Worm (Caenorhabditis elegans) whole organism, L4 larva: ENCODE results near the gene F54D8.6.

ENCODE experiments used
- D1046.2 ChIP-seq: fragments of 200-800 bp; sonication (Bioruptor generic); IDR thresholded peaks from 2 replicates; pipeline ENCODE4 v1.3.6; 2022; ENCODE audit warnings: missing genetic modification characterization, missing compliant biosample characterization
- F10B5.3 ChIP-seq: sonication (generic microtip); optimal IDR thresholded peaks from 2 replicates; lab custom pipeline; 2016; ENCODE audit warnings: mild to moderate bottlenecking, missing genetic modification characterization, missing compliant biosample characterization
- T26A8.4 ChIP-seq: fragments of 200-800 bp; sonication (Bioruptor generic); IDR thresholded peaks from 2 replicates; pipeline ENCODE4 v1.3.6; 2022; ENCODE audit warnings: missing genetic modification characterization, missing compliant biosample characterization
- Y105C5A.15 ChIP-seq: fragments of 200-800 bp; sonication (Bioruptor generic); IDR thresholded peaks from 2 replicates; pipeline ENCODE4 v1.3.6; 2022; ENCODE audit warnings: missing genetic modification characterization, missing compliant biosample characterization
- ZK337.2 ChIP-seq: fragments of 200-800 bp; sonication (Bioruptor generic); IDR thresholded peaks from 2 replicates; pipeline ENCODE4 v1.3.6; 2022; ENCODE audit warnings: missing genetic modification reagents, missing genetic modification characterization, missing compliant biosample characterization
- aha-1 ChIP-seq: fragments of 150-350 bp; peaks from one replicate; lab custom pipeline; 2014; ENCODE audit warnings: missing biosample characterization, missing genetic modification characterization
- ama-1 ChIP-seq: fragments of 150-350 bp; optimal IDR thresholded peaks from 2 replicates; lab custom pipeline; 2014; ENCODE audit warnings: inconsistent platforms, mixed read lengths
- arid-1 ChIP-seq: fragments of 200-800 bp; sonication (Bioruptor generic); conservative IDR thresholded peaks from 2 replicates; pipeline ENCODE4 v1.3.6; 2022; ENCODE audit warnings: missing genetic modification reagents, missing genetic modification characterization, missing compliant biosample characterization
- ceh-20 ChIP-seq: fragments of 200-800 bp; sonication (Bioruptor generic); IDR thresholded peaks from 2 replicates; pipeline ENCODE4 v1.3.6; 2022; ENCODE audit warnings: missing genetic modification reagents, missing genetic modification characterization, missing compliant biosample characterization
- daf-16 ChIP-seq, 3 experiments: sonication (generic microtip); optimal IDR thresholded peaks; 2 replicates each; lab custom pipeline; 2016 to 2017; ENCODE audit warnings: missing genetic modification characterization in 3 of 3, missing genetic modification reagents in 3 of 3, mild to moderate bottlenecking in 2 of 3, missing compliant biosample characterization in 2 of 3, missing biosample characterization in 1 of 3, moderate library complexity in 1 of 3
- dmd-6 ChIP-seq: fragments of 200-800 bp; sonication (Bioruptor generic); IDR thresholded peaks from 2 replicates; pipeline ENCODE4 v1.3.6; 2022; ENCODE audit warnings: missing genetic modification reagents, missing genetic modification characterization, missing compliant biosample characterization
- dmd-8 ChIP-seq: fragments of 200-800 bp; sonication (Bioruptor generic); IDR thresholded peaks from 2 replicates; pipeline ENCODE4 v1.3.6; 2022; ENCODE audit warnings: missing genetic modification characterization, missing compliant biosample characterization
- dmd-9 ChIP-seq: fragments of 200-800 bp; sonication (Bioruptor generic); IDR thresholded peaks from 2 replicates; pipeline ENCODE4 v1.3.6; 2022; ENCODE audit warnings: missing genetic modification reagents, missing genetic modification characterization, missing compliant biosample characterization
- dpl-1 ChIP-seq: fragments of 150-350 bp; optimal IDR thresholded peaks from 2 replicates; lab custom pipeline; 2014; ENCODE audit warnings: missing biosample characterization, missing genetic modification reagents, missing genetic modification characterization
- dve-1 ChIP-seq: sonication (generic microtip); optimal IDR thresholded peaks from 2 replicates; lab custom pipeline; 2017; ENCODE audit warnings: antibody characterized with exemption, mild to moderate bottlenecking, missing genetic modification characterization, missing compliant biosample characterization; ENCODE audit not compliant: insufficient read depth
- fkh-10 ChIP-seq: fragments of 150-350 bp; optimal IDR thresholded peaks from 2 replicates; lab custom pipeline; 2014; ENCODE audit warnings: missing biosample characterization, missing genetic modification reagents, missing genetic modification characterization
- hif-1 ChIP-seq, 2 experiments: sonication (generic microtip); optimal IDR thresholded peaks; 2 replicates each; lab custom pipeline; 2016 to 2017; ENCODE audit warnings: missing compliant biosample characterization in 2 of 2, missing genetic modification characterization in 2 of 2, missing genetic modification reagents in 2 of 2, missing genotype in 2 of 2, mild to moderate bottlenecking in 1 of 2
- hlh-30 ChIP-seq: sonication (generic microtip); optimal IDR thresholded peaks from 2 replicates; lab custom pipeline; 2017; ENCODE audit warnings: antibody characterized with exemption, mild to moderate bottlenecking, missing genetic modification characterization, missing compliant biosample characterization; ENCODE audit not compliant: insufficient read depth
- lin-1 ChIP-seq: fragments of 200-800 bp; sonication (Bioruptor generic); IDR thresholded peaks from 2 replicates; pipeline ENCODE4 v1.3.6; 2022; ENCODE audit warnings: missing genetic modification reagents, missing genetic modification characterization, missing compliant biosample characterization
- mdl-1 ChIP-seq, 2 experiments: fragments of 150-350 bp in 1 of 2; sonication (generic microtip) in 1 of 2; optimal IDR thresholded peaks; 2 replicates each; lab custom pipeline; 2014 to 2017; ENCODE audit warnings: missing biosample characterization in 2 of 2, missing genetic modification characterization in 2 of 2
- mdt-29 ChIP-seq: fragments of 200-800 bp; sonication (Bioruptor generic); IDR thresholded peaks from 2 replicates; pipeline ENCODE4 v1.3.6; 2022; ENCODE audit warnings: missing genetic modification reagents, missing genetic modification characterization, missing compliant biosample characterization
- nhr-11 ChIP-seq: fragments of 150-350 bp; optimal IDR thresholded peaks from 2 replicates; lab custom pipeline; 2014; ENCODE audit warnings: missing biosample characterization, missing genetic modification characterization
- nhr-42 ChIP-seq: fragments of 200-800 bp; sonication (Bioruptor generic); IDR thresholded peaks from 2 replicates; pipeline ENCODE4 v1.3.6; 2022; ENCODE audit warnings: missing genetic modification characterization, missing compliant biosample characterization
- nhr-48 ChIP-seq: sonication (generic microtip); optimal IDR thresholded peaks from 2 replicates; lab custom pipeline; 2016; ENCODE audit warnings: mild to moderate bottlenecking, missing genetic modification characterization, missing compliant biosample characterization
- pha-4 ChIP-seq, 2 experiments: fragments of 150-350 bp in 1 of 2; fragments of 200-800 bp in 1 of 2; sonication (Bioruptor generic) in 1 of 2; IDR thresholded peaks in 1 of 2; optimal IDR thresholded peaks in 1 of 2; 2 replicates each; pipeline versions ENCODE4 v1.3.6 to Lab custom; 2014 to 2022; ENCODE audit warnings: missing genetic modification characterization in 2 of 2, missing genetic modification reagents in 2 of 2, missing biosample characterization in 1 of 2, missing compliant biosample characterization in 1 of 2
- pqm-1 ChIP-seq: sonication (generic microtip); optimal IDR thresholded peaks from 2 replicates; lab custom pipeline; 2017; ENCODE audit warnings: missing biosample characterization, missing genetic modification characterization
- sdz-12 ChIP-seq: fragments of 200-800 bp; sonication (Bioruptor generic); optimal IDR thresholded peaks from 2 replicates; lab custom pipeline; 2018; ENCODE audit warnings: mild to moderate bottlenecking, missing genetic modification characterization, missing compliant biosample characterization
- set-16 ChIP-seq: fragments of 200-800 bp; sonication (Bioruptor generic); IDR thresholded peaks from 2 replicates; pipeline ENCODE4 v1.3.6; 2022; ENCODE audit warnings: missing genetic modification reagents, missing genetic modification characterization, missing compliant biosample characterization
- spr-1 ChIP-seq: sonication (generic microtip); optimal IDR thresholded peaks from 2 replicates; lab custom pipeline; 2016; ENCODE audit warnings: mild to moderate bottlenecking, missing genetic modification characterization, missing compliant biosample characterization
- tag-97 ChIP-seq: fragments of 200-800 bp; sonication (Bioruptor generic); IDR thresholded peaks from 2 replicates; pipeline ENCODE4 v1.3.6; 2022; ENCODE audit warnings: missing genetic modification characterization, missing compliant biosample characterization
- tra-1 ChIP-seq: fragments of 200-800 bp; sonication (Bioruptor generic); IDR thresholded peaks from 2 replicates; pipeline ENCODE4 v1.3.6; 2022; ENCODE audit warnings: missing genetic modification reagents, missing genetic modification characterization, missing compliant biosample characterization
- unc-62 ChIP-seq, 3 experiments: fragments of 150-350 bp in 1 of 3; sonication (generic microtip); optimal IDR thresholded peaks in 2 of 3; peaks in 1 of 3; 1 replicate in 1 of 3; 2 replicates in 2 of 3; lab custom pipeline; 2014 to 2017; ENCODE audit warnings: missing biosample characterization in 3 of 3, missing genetic modification characterization in 3 of 3, missing genetic modification reagents in 3 of 3, missing genotype in 1 of 3
- vab-7 ChIP-seq: fragments of 200-800 bp; sonication (Bioruptor generic); IDR thresholded peaks from 2 replicates; pipeline ENCODE4 v1.3.6; 2022; ENCODE audit warnings: missing genetic modification reagents, missing genetic modification characterization, missing compliant biosample characterization
- zag-1 ChIP-seq: fragments of 150-350 bp; optimal IDR thresholded peaks from 2 replicates; lab custom pipeline; 2014; ENCODE audit warnings: missing biosample characterization, missing genetic modification characterization
- zip-2 ChIP-seq: fragments of 150-350 bp; optimal IDR thresholded peaks from 2 replicates; lab custom pipeline; 2014; ENCODE audit warnings: missing biosample characterization, missing genetic modification characterization
- ztf-7 ChIP-seq: fragments of 150-350 bp; optimal IDR thresholded peaks from 2 replicates; lab custom pipeline; 2014; ENCODE audit warnings: missing biosample characterization, missing genetic modification characterization

Gene F54D8.6

ce11 chrIII:5098740-5099276 lies 4.0 kb upstream of the F54D8.6 start:
- TF ChIP-seq aha-1 (tag; lab: Kevin White, UChicago): peak; percentile 92
- TF ChIP-seq zag-1 (tag; lab: Kevin White, UChicago): no peak
- no peak for TF ChIP-seq dve-1

- TF ChIP-seq pqm-1 (tag; lab: Kevin White, UChicago) (no peak), hlh-30 (tag; lab: Kevin White, UChicago) (no peak), nhr-42 (no peak), ama-1 (lab: Kevin White, UChicago) (no peak), dpl-1 (GFP tag; lab: Kevin White, UChicago) (no peak), spr-1 (tag; lab: Kevin White, UChicago) (no peak), nhr-11 (tag; lab: Kevin White, UChicago) (no peak), nhr-48 (tag; lab: Kevin White, UChicago) (peak; percentile 26), hif-1 (tag; optimal IDR thresholded peaks at IDR 0.05; lab: Kevin White, UChicago) (peak; percentile 17 to 57), dmd-6 (no peak), unc-62 (GFP tag; optimal IDR thresholded peaks at IDR 0.05 in 1 of 2; lab: Kevin White, UChicago) (peak in 1 of 2 experiments; percentile 60), unc-62 (tag; optimal IDR thresholded peaks at IDR 0.05; lab: Kevin White, UChicago) (no peak), dmd-9 (GFP tag; lab: Robert Waterston, UW) (no peak), F10B5.3 (no peak), lin-1 (GFP tag; lab: Robert Waterston, UW) (no peak), tag-97 (no peak), D1046.2 (GFP tag; lab: Robert Waterston, UW) (no peak), aha-1 (tag; lab: Kevin White, UChicago) (peak; percentile 5)
Observed at ce11 chrIII:5099500-5099899, 3.3 kb upstream of the F54D8.6 start.

- TF ChIP-seq dmd-8 (GFP tag; lab: Robert Waterston, UW): 0 out of 2 replicates have a peak, but pooled peaks have one; percentile 45
- TF ChIP-seq T26A8.4: no peak
- peak; percentile 87 for TF ChIP-seq set-16 (GFP tag; lab: Robert Waterston, UW)
- TF ChIP-seq, all 104 proteins: peak for 2
Observed at ce11 chrIII:5105485-5105884, 2.7 kb downstream of the F54D8.6 start.

- TF ChIP-seq ZK337.2 (no peak), Y105C5A.15 (GFP tag; lab: Robert Waterston, UW) (no peak), mdl-1 (tag; optimal IDR thresholded peaks at IDR 0.05; lab: Kevin White, UChicago) (no peak), daf-16 (GFP tag; optimal IDR thresholded peaks at IDR 0.05; lab: Kevin White, UChicago) (no peak), daf-16 (tag; optimal IDR thresholded peaks at IDR 0.05; lab: Kevin White, UChicago) (no peak), mdt-29 (GFP tag; lab: Robert Waterston, UW) (no peak), tra-1 (GFP tag; lab: Robert Waterston, UW) (no peak), ztf-7 (tag; lab: Kevin White, UChicago) (no peak), sdz-12 (no peak), fkh-10 (GFP tag; lab: Kevin White, UChicago) (no peak)
Observed at ce11 chrIII:5106893-5107471, 4.2 kb downstream of the F54D8.6 start, which contains the start of gene dpy-17. TSS of gene dpy-17 (plus strand) at chrIII:5107330.

- TF ChIP-seq zip-2 (tag; lab: Kevin White, UChicago) (no peak), set-16 (GFP tag; lab: Robert Waterston, UW) (peak; percentile 89), ceh-20 (GFP tag; lab: Robert Waterston, UW) (no peak), vab-7 (GFP tag; lab: Robert Waterston, UW) (no peak), ama-1 (lab: Kevin White, UChicago) (no peak), pha-4 (GFP tag; IDR thresholded peaks at IDR 0.05; lab: Robert Waterston, UW) (no peak), pha-4 (tag; optimal IDR thresholded peaks at IDR 0.05; lab: Kevin White, UChicago) (no peak), arid-1 (GFP tag; lab: Robert Waterston, UW) (no peak)
Observed at ce11 chrIII:5107959-5108358, 5.2 kb downstream of the F54D8.6 start.
